Worm (Caenorhabditis elegans) whole organism, L4/young adult: ENCODE results near the gene Y49F6B.8.

ENCODE experiments used
- W03F9.2 ChIP-seq: fragments of 150-350 bp; optimal IDR thresholded peaks from 2 replicates; lab custom pipeline; 2014; ENCODE audit warnings: missing biosample characterization, missing genetic modification characterization
- dao-5 ChIP-seq: sonication (generic microtip); optimal IDR thresholded peaks from 2 replicates; lab custom pipeline; 2016; ENCODE audit warnings: missing genotype, missing genetic modification characterization, moderate library complexity, missing compliant biosample characterization
- him-1 ChIP-seq: sonication (generic microtip); optimal IDR thresholded peaks from 2 replicates; lab custom pipeline; 2016; ENCODE audit warnings: missing genotype, missing genetic modification reagents, missing genetic modification characterization, missing compliant biosample characterization

ce11 chrII:3518961-3519544 is 37.6 kb upstream of the Y49F6B.8 start, which contains the start of gene clec-126:
- peak; percentile 41 for TF ChIP-seq W03F9.2 (tag; lab: Kevin White, UChicago)
- peak; percentile 79 for TF ChIP-seq him-1 (tag; lab: Kevin White, UChicago)
- TF ChIP-seq dao-5 = peak; percentile 15
